Worm (Caenorhabditis elegans) whole organism, late embryonic: Measurements from ENCODE around the gene fbxa-116.

Experiments used
- gmeb-2 ChIP-seq: sonication (generic microtip); optimal IDR thresholded peaks from 2 replicates; lab custom pipeline; 2016; ENCODE audit warnings: missing genetic modification characterization, inconsistent platforms, missing compliant biosample characterization
- hlh-13 ChIP-seq: fragments of 200-800 bp; sonication (Bioruptor generic); optimal IDR thresholded peaks from 2 replicates; lab custom pipeline; 2018; ENCODE audit warnings: mild to moderate bottlenecking, missing genetic modification characterization, missing compliant biosample characterization
- hlh-30 ChIP-seq: sonication (generic microtip); optimal IDR thresholded peaks from 2 replicates; lab custom pipeline; 2017; ENCODE audit warnings: antibody characterized with exemption, missing genetic modification characterization, missing compliant biosample characterization; ENCODE audit not compliant: insufficient read depth
- pha-2 ChIP-seq: sonication (generic microtip); optimal IDR thresholded peaks from 2 replicates; lab custom pipeline; 2017; ENCODE audit warnings: mild to moderate bottlenecking, missing genetic modification characterization, missing compliant biosample characterization

DNA sequence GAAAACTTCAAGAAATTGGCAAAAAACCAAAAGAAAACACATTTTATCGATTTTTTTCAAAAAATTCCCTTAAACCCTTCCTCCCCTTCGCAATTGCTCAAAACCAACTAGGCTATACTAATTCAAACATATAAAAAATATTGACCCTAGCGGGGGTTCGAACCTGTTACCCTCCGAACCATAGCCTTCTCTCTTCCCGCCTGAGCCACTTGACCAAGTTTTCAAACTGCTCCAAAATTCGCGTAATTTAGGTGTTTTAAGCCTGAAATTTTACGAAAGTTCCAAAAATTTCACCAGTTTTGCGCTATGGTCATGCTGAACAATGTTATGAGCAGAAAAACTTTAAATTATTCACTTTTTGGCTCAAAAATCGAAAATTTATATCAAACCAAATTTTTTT, 45.7 kb upstream of the fbxa-116 start:
- TF ChIP-seq hlh-30 (tag; lab: Kevin White, UChicago) (no peak), pha-2 (tag; lab: Kevin White, UChicago) (no peak), gmeb-2 (tag; lab: Kevin White, UChicago) (no peak), hlh-13 (GFP tag; lab: Kevin White, UChicago) (no peak)
